Fruit fly (Drosophila melanogaster) whole organism, embryonic: ENCODE results near the gene scyl.

Experiments
- Antp ChIP-seq: fragments of 200-800 bp; sonication (Bioruptor generic); optimal IDR thresholded peaks from 3 replicates; lab custom pipeline; 2016; ENCODE audit warnings: missing biosample characterization, missing genetic modification characterization
- Atf-2 ChIP-seq: fragments of 200-800 bp; sonication (Bioruptor generic); optimal IDR thresholded peaks from 2 replicates; lab custom pipeline; 2016; ENCODE audit warnings: missing biosample characterization, missing genetic modification characterization
- B-H1 ChIP-seq: fragments of 200-800 bp; sonication (Bioruptor generic); IDR thresholded peaks from 3 replicates; pipeline ENCODE4 v1.3.6; 2022; ENCODE audit warnings: missing biosample characterization, missing genetic modification characterization
- CG10543 ChIP-seq: fragments of 200-800 bp; sonication (Bioruptor generic); optimal IDR thresholded peaks from 3 replicates; lab custom pipeline; 2017; ENCODE audit warnings: missing biosample characterization, mild to moderate bottlenecking, missing genetic modification characterization, moderate library complexity
- CG10654 ChIP-seq: fragments of 200-800 bp; sonication (Bioruptor generic); optimal IDR thresholded peaks from 2 replicates; lab custom pipeline; 2016; ENCODE audit warnings: missing biosample characterization, missing genetic modification characterization
- CG11723 ChIP-seq: fragments of 200-800 bp; sonication (Bioruptor generic); optimal IDR thresholded peaks from 2 replicates; lab custom pipeline; 2017; ENCODE audit warnings: missing biosample characterization, mild to moderate bottlenecking, missing genetic modification characterization
- CG15269 ChIP-seq: fragments of 200-800 bp; sonication (Bioruptor generic); optimal IDR thresholded peaks from 2 replicates; lab custom pipeline; 2018; ENCODE audit warnings: missing biosample characterization, mild to moderate bottlenecking, missing genetic modification characterization, moderate library complexity
- CG18619 ChIP-seq: fragments of 200-800 bp; sonication (Bioruptor generic); optimal IDR thresholded peaks from 3 replicates; lab custom pipeline; 2017; ENCODE audit warnings: missing biosample characterization, mild to moderate bottlenecking, missing genetic modification characterization
- CG2875 ChIP-seq: fragments of 200-800 bp; sonication (Bioruptor generic); optimal IDR thresholded peaks from 2 replicates; lab custom pipeline; 2017; ENCODE audit warnings: missing biosample characterization, mild to moderate bottlenecking, missing genetic modification characterization, missing genetic modification reagents
- CG32532 ChIP-seq: fragments of 200-800 bp; sonication (Bioruptor generic); IDR thresholded peaks from 2 replicates; pipeline ENCODE4 v1.3.6; 2022; ENCODE audit warnings: missing biosample characterization, missing genetic modification characterization
- CG4360 ChIP-seq: fragments of 200-800 bp; sonication (Bioruptor generic); IDR thresholded peaks from 2 replicates; pipeline ENCODE4 v1.3.6; 2022; ENCODE audit warnings: missing biosample characterization, missing genetic modification characterization
- CG43689 ChIP-seq: fragments of 200-800 bp; sonication (Bioruptor generic); IDR thresholded peaks from 2 replicates; pipeline ENCODE4 v1.3.6; 2022; ENCODE audit warnings: missing biosample characterization, missing genetic modification characterization
- CG7987 ChIP-seq: fragments of 200-800 bp; sonication (Bioruptor generic); optimal IDR thresholded peaks from 2 replicates; lab custom pipeline; 2018; ENCODE audit warnings: missing biosample characterization, mild to moderate bottlenecking, missing genetic modification characterization, moderate library complexity
- CG8281 ChIP-seq: fragments of 200-800 bp; sonication (Bioruptor generic); optimal IDR thresholded peaks from 2 replicates; lab custom pipeline; 2018; ENCODE audit warnings: missing biosample characterization, mild to moderate bottlenecking, missing genetic modification characterization, moderate library complexity
- CG9727 ChIP-seq: fragments of 200-800 bp; sonication (Bioruptor generic); optimal IDR thresholded peaks from 3 replicates; lab custom pipeline; 2017; ENCODE audit warnings: missing biosample characterization, mild to moderate bottlenecking, missing genetic modification characterization
- CG9932 ChIP-seq: fragments of 200-800 bp; sonication (Bioruptor generic); IDR thresholded peaks from 2 replicates; pipeline ENCODE4 v1.3.6; 2022; ENCODE audit warnings: missing biosample characterization, missing genetic modification characterization
- Dll ChIP-seq: fragments of 200-800 bp; sonication (Bioruptor generic); IDR thresholded peaks from 4 replicates; pipeline ENCODE4 v1.3.6; 2022; ENCODE audit warnings: missing biosample characterization, missing genetic modification characterization; ENCODE audit not compliant: partially characterized antibody
- HHEX ChIP-seq: fragments of 200-800 bp; sonication (Bioruptor generic); optimal IDR thresholded peaks from 3 replicates; lab custom pipeline; 2017; ENCODE audit warnings: missing biosample characterization, mild to moderate bottlenecking, missing genetic modification characterization, missing genetic modification reagents
- Med ChIP-seq: fragments of 200-800 bp; sonication (Bioruptor generic); peaks from one replicate; lab custom pipeline; 2016; ENCODE audit warnings: missing biosample characterization, missing genetic modification characterization, mild to moderate bottlenecking, inconsistent platforms, moderate library complexity
- NFAT ChIP-seq: fragments of 200-800 bp; sonication (Bioruptor generic); IDR thresholded peaks from 2 replicates; pipeline ENCODE4 v1.3.6; 2022; ENCODE audit warnings: missing biosample characterization, missing genetic modification characterization
- Pdp1 ChIP-seq, 2 experiments: fragments of 200-800 bp; sonication (Bioruptor generic); optimal IDR thresholded peaks; 3 replicates each; lab custom pipeline; 2016; ENCODE audit warnings: missing biosample characterization in 2 of 2, missing genetic modification characterization in 2 of 2, mild to moderate bottlenecking in 1 of 2, moderate library complexity in 1 of 2
- Usf ChIP-seq: fragments of 200-800 bp; sonication (Bioruptor generic); optimal IDR thresholded peaks from 2 replicates; lab custom pipeline; 2017; ENCODE audit warnings: missing genotype, missing biosample characterization, missing genetic modification characterization
- Vsx1 ChIP-seq: fragments of 200-800 bp; sonication (Bioruptor generic); optimal IDR thresholded peaks from 2 replicates; lab custom pipeline; 2017; ENCODE audit warnings: missing biosample characterization, mild to moderate bottlenecking, missing genetic modification characterization, missing genetic modification reagents
- ara ChIP-seq: fragments of 200-800 bp; sonication (Bioruptor generic); IDR thresholded peaks from 2 replicates; pipeline ENCODE4 v1.3.6; 2022; ENCODE audit warnings: missing biosample characterization, missing genetic modification characterization
- bcd ChIP-seq: fragments of 200-800 bp; sonication (Bioruptor generic); optimal IDR thresholded peaks from 2 replicates; lab custom pipeline; 2017; ENCODE audit warnings: missing biosample characterization, mild to moderate bottlenecking, missing genetic modification characterization
- caup ChIP-seq: fragments of 200-800 bp; sonication (Bioruptor generic); optimal IDR thresholded peaks from 3 replicates; lab custom pipeline; 2017; ENCODE audit warnings: missing biosample characterization, mild to moderate bottlenecking, missing genetic modification characterization, moderate library complexity; ENCODE audit not compliant: severe bottlenecking
- cwo ChIP-seq: fragments of 200-800 bp; sonication (Bioruptor generic); optimal IDR thresholded peaks from 3 replicates; lab custom pipeline; 2017; ENCODE audit warnings: missing biosample characterization, missing genetic modification characterization, mild to moderate bottlenecking, moderate library complexity, missing genetic modification reagents
- danr ChIP-seq: fragments of 200-800 bp; sonication (Bioruptor generic); IDR thresholded peaks from 2 replicates; pipeline ENCODE4 v1.3.6; 2022; ENCODE audit warnings: missing biosample characterization, missing genetic modification characterization
- exex ChIP-seq: fragments of 200-800 bp; sonication (Bioruptor generic); optimal IDR thresholded peaks from 4 replicates; lab custom pipeline; 2018; ENCODE audit warnings: missing biosample characterization, mild to moderate bottlenecking, missing genetic modification characterization, moderate library complexity
- fd64A ChIP-seq: fragments of 200-800 bp; sonication (Bioruptor generic); optimal IDR thresholded peaks from 3 replicates; lab custom pipeline; 2018; ENCODE audit warnings: missing biosample characterization, mild to moderate bottlenecking, missing genetic modification characterization
- gcm2 ChIP-seq: fragments of 200-800 bp; sonication (Bioruptor generic); optimal IDR thresholded peaks from 2 replicates; lab custom pipeline; 2016; ENCODE audit warnings: missing biosample characterization, missing genetic modification characterization
- gsb ChIP-seq: fragments of 200-800 bp; sonication (Bioruptor generic); IDR thresholded peaks from 2 replicates; pipeline ENCODE4 v1.3.6; 2022; ENCODE audit warnings: missing biosample characterization, missing genetic modification characterization
- gsb-n ChIP-seq: fragments of 200-800 bp; sonication (Bioruptor generic); optimal IDR thresholded peaks from 3 replicates; lab custom pipeline; 2018; ENCODE audit warnings: missing biosample characterization, mild to moderate bottlenecking, missing genetic modification characterization
- ken ChIP-seq: fragments of 200-800 bp; sonication (Bioruptor generic); IDR thresholded peaks from 3 replicates; pipeline ENCODE4 v1.3.6; 2022; ENCODE audit warnings: missing biosample characterization, missing genetic modification characterization
- knrl ChIP-seq: fragments of 200-800 bp; sonication (Bioruptor generic); IDR thresholded peaks from 3 replicates; pipeline ENCODE4 v1.3.6; 2022; ENCODE audit warnings: missing biosample characterization, missing genetic modification characterization; ENCODE audit not compliant: partially characterized antibody
- lmd ChIP-seq: fragments of 200-800 bp; sonication (Bioruptor generic); IDR thresholded peaks from 2 replicates; pipeline ENCODE4 v1.3.6; 2022; ENCODE audit warnings: missing biosample characterization, missing genetic modification characterization
- nau ChIP-seq: fragments of 200-800 bp; sonication (Bioruptor generic); optimal IDR thresholded peaks from 3 replicates; lab custom pipeline; 2017; ENCODE audit warnings: missing biosample characterization, mild to moderate bottlenecking, missing genetic modification characterization, missing genetic modification reagents
- otp ChIP-seq: fragments of 200-800 bp; sonication (Bioruptor generic); IDR thresholded peaks from 3 replicates; pipeline ENCODE4, ENCODE4 v1.3.6; 2022; ENCODE audit warnings: missing biosample characterization, missing genetic modification characterization
- sens ChIP-seq: fragments of 200-800 bp; sonication (Bioruptor generic); peaks from one replicate; lab custom pipeline; 2016; ENCODE audit warnings: missing biosample characterization, missing genetic modification characterization
- sna ChIP-seq: fragments of 200-800 bp; sonication (Bioruptor generic); IDR thresholded peaks from 2 replicates; pipeline ENCODE4 v1.3.6; 2022; ENCODE audit warnings: missing biosample characterization, missing genetic modification characterization; ENCODE audit not compliant: partially characterized antibody
- so ChIP-seq: fragments of 200-800 bp; sonication (Bioruptor generic); IDR thresholded peaks from 3 replicates; pipeline ENCODE4 v1.3.6; 2022; ENCODE audit warnings: missing biosample characterization, missing genetic modification characterization
- sqz ChIP-seq: fragments of 200-800 bp; sonication (Bioruptor generic); optimal IDR thresholded peaks from 3 replicates; lab custom pipeline; 2018; ENCODE audit warnings: missing biosample characterization, mild to moderate bottlenecking, missing genetic modification characterization
- tio ChIP-seq: fragments of 200-800 bp; sonication (Bioruptor generic); optimal IDR thresholded peaks from 2 replicates; lab custom pipeline; 2017; ENCODE audit warnings: missing biosample characterization, missing genetic modification characterization, inconsistent platforms
- unpg ChIP-seq: fragments of 200-800 bp; sonication (Bioruptor generic); optimal IDR thresholded peaks from 3 replicates; lab custom pipeline; 2018; ENCODE audit warnings: missing biosample characterization, mild to moderate bottlenecking, missing genetic modification characterization, moderate library complexity

scyl gene

dm6 chr3L:11290200-11290599 lies 38.1 kb downstream of the scyl start (continued):
- TF ChIP-seq CG11723 (GFP tag; lab: Kevin White, UChicago): no peak
- TF ChIP-seq sqz: no peak
- no peak for TF ChIP-seq gsb (GFP tag; lab: Robert Waterston, UW)
- 0 out of 2 replicates have a peak, but pooled peaks have one; percentile 14 for TF ChIP-seq CG32532 (GFP tag; lab: Robert Waterston, UW)
- peak in 1 of 2 experiments; percentile 64 for TF ChIP-seq Pdp1 (GFP tag; optimal IDR thresholded peaks at IDR 0.05; lab: Kevin White, UChicago)
- TF ChIP-seq fd64A (GFP tag; lab: Kevin White, UChicago): peak; percentile 13
- peak; percentile 38 for TF ChIP-seq HHEX (GFP tag; lab: Kevin White, UChicago)
- TF ChIP-seq CG9727: no peak
- no peak for TF ChIP-seq CG10543 (GFP tag; lab: Kevin White, UChicago)
- TF ChIP-seq cwo (GFP tag; lab: Kevin White, UChicago): no peak
- no peak for TF ChIP-seq gcm2 (GFP tag; lab: Kevin White, UChicago)
- TF ChIP-seq exex (tag; lab: Kevin White, UChicago): no peak

- no peak for TF ChIP-seq CG4360 (GFP tag; lab: Robert Waterston, UW)
- TF ChIP-seq Dll (GFP tag; lab: Robert Waterston, UW): no peak
- TF ChIP-seq sens (GFP tag; lab: Kevin White, UChicago): peak; percentile 8
- peak; percentile 82 for TF ChIP-seq exex (tag; lab: Kevin White, UChicago)
- peak; percentile 60 for TF ChIP-seq Med
- no peak for TF ChIP-seq nau (GFP tag; lab: Kevin White, UChicago)
Observed at dm6 chr3L:11290796-11291195, 38.7 kb downstream of the scyl start.

dm6 chr3L:11291298-11292167 lies 39.4 kb downstream of the scyl start:
- peak; percentile 71; the same call in 2 of the 3 replicates for TF ChIP-seq otp (GFP tag; lab: Robert Waterston, UW)
- peak; percentile 2 for TF ChIP-seq CG10654 (GFP tag; lab: Kevin White, UChicago)
- 0 out of 3 replicates have a peak, but pooled peaks have one; percentile 14 for TF ChIP-seq B-H1 (GFP tag; lab: Robert Waterston, UW)
- no peak for TF ChIP-seq knrl
- peak; percentile 49 for TF ChIP-seq bcd (GFP tag; lab: Kevin White, UChicago)
- TF ChIP-seq CG18619: peak; percentile 27
- TF ChIP-seq CG8281 (tag; lab: Kevin White, UChicago): no peak
- TF ChIP-seq NFAT: peak; percentile 51
- peak; percentile 48 for TF ChIP-seq Vsx1 (GFP tag; lab: Kevin White, UChicago)
- TF ChIP-seq Usf (GFP tag; lab: Kevin White, UChicago): peak; percentile 0
- TF ChIP-seq CG15269 (tag; lab: Kevin White, UChicago): peak; percentile 47
- no peak for TF ChIP-seq so (GFP tag; lab: Robert Waterston, UW)
- TF ChIP-seq ara (GFP tag; lab: Robert Waterston, UW): 0 out of 2 replicates have a peak, but pooled peaks have one; percentile 32
- 0 out of 2 replicates have a peak, but pooled peaks have one; percentile 26 for TF ChIP-seq CG43689 (GFP tag; lab: Robert Waterston, UW)
- no peak for TF ChIP-seq sna (GFP tag; lab: Robert Waterston, UW)
- no peak for TF ChIP-seq Atf-2 (GFP tag; lab: Kevin White, UChicago)
- TF ChIP-seq sens (GFP tag; lab: Kevin White, UChicago): peak; percentile 68
- peak; percentile 49 for TF ChIP-seq CG7987 (GFP tag; lab: Kevin White, UChicago)
- no peak for TF ChIP-seq ken
- TF ChIP-seq lmd (GFP tag; lab: Robert Waterston, UW): peak; percentile 62
- TF ChIP-seq CG9932 (GFP tag; lab: Robert Waterston, UW): peak; percentile 59
- TF ChIP-seq danr (GFP tag; lab: Robert Waterston, UW): no peak
- peak; percentile 88 for TF ChIP-seq CG10543 (GFP tag; lab: Kevin White, UChicago)
- TF ChIP-seq caup: peak; percentile 41
- no peak for TF ChIP-seq tio (GFP tag; lab: Kevin White, UChicago)
- TF ChIP-seq unpg (GFP tag; lab: Kevin White, UChicago): peak; percentile 21
- TF ChIP-seq gsb-n (tag; lab: Kevin White, UChicago): peak; percentile 87
- TF ChIP-seq CG2875 (GFP tag; lab: Kevin White, UChicago): peak; percentile 27
- no peak for TF ChIP-seq Antp
- peak; percentile 40 for TF ChIP-seq exex (tag; lab: Kevin White, UChicago)
